Worm (Caenorhabditis elegans): ENCODE data around the gene dph-7.

ce11 chrIII:13342079-13342734, 27.3 kb downstream of the dph-7 start, which contains the start of gene dro-1:
- TF ChIP-seq arid-1 (GFP tag; conservative IDR thresholded peaks at IDR 0.05) (no peak), snpc-4 (tag; optimal IDR thresholded peaks at IDR 0.05) (no peak), fkh-10 (GFP tag; optimal IDR thresholded peaks at IDR 0.05) (no peak), ZK546.5 (tag; optimal IDR thresholded peaks at IDR 0.05) (no peak), lir-3 (tag; optimal IDR thresholded peaks at IDR 0.05) (no peak), ama-1 (optimal IDR thresholded peaks at IDR 0.05) (no peak), snpc-1.2 (GFP tag; IDR thresholded peaks at IDR 0.05) (no peak), ctbp-1 (GFP tag; IDR thresholded peaks at IDR 0.05) (no peak), ztf-11 (tag; optimal IDR thresholded peaks at IDR 0.05) (no peak), lin-38 (GFP tag; IDR thresholded peaks at IDR 0.05) (no peak), lin-1 (GFP tag; IDR thresholded peaks at IDR 0.05) (no peak)
